Fruit fly (Drosophila melanogaster) S2 (cell line): Measurements from ENCODE around the gene CG2681.

ENCODE experiments used
- CG8478 ChIP-seq: fragments of >200 bp; optimal IDR thresholded peaks from 2 replicates; lab custom pipeline; 2018
- CTCF ChIP-seq, 2 experiments: fragments of >200 bp; optimal IDR thresholded peaks; 2 replicates each; lab custom pipeline; 2018

DNA sequence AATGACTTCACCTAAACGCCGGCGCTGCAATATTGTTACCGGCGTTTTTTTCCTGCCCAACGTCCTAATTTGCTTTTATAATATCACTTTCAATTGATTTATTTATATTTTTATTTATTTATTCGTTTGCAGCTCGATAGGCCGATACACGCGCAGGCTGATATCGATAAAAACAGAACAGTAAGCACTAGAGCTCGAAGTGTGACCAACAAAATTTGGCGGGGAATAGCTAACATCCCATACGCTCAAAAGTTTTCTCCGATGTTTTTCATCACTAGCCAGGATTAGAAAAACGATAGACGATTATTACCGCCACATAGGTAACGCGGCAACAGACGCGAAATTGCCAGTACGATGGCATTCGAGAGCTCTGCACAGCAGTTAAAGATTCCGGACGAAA is 5.3 kb downstream of the CG2681 start, which contains the start of the genes CG2685 and CG2694:
- TF ChIP-seq CG8478 (lab: Kevin White, UChicago) (no peak), CTCF (optimal IDR thresholded peaks at IDR 0.05; lab: Kevin White, UChicago) (no peak)
